Fruit fly (Drosophila melanogaster): ENCODE data around the gene pasha.
A peak's percentile ranks its signal among the peaks of the same experiment; 100 is the strongest.

Gene pasha

DNA sequence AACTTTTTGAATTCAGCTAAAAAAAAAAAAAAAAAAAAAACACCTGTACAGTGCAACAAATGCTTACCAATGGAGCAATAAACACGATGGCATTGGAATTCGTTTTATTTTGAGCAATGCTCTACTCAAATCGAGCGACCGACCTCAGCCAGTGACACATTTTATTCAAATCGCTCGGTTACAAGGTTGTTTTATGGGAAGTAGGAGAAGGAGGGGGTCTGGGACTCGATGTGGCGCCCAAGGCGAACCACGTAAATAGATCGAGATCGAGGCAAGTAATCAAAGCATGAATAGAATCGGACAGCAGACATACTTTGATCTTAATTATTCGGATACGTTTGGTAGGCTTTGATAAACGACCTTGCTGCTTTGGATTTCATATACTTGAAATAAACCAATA is 14.5 kb upstream of the pasha start:
- TF ChIP-seq CG34367 (tag; optimal IDR thresholded peaks at IDR 0.05) (no peak), CG17806 (tag; optimal IDR thresholded peaks at IDR 0.05) (no peak), CG8301 (tag; optimal IDR thresholded peaks at IDR 0.05) (no peak), fd96Ca (GFP tag; IDR thresholded peaks at IDR 0.05) (0 out of 3 replicates have a peak, but pooled peaks have one; percentile 28)

dm6 chr3R:31603655-31604054 is 14.1 kb upstream of the pasha start:
- no peak for TF ChIP-seq CG32121 (GFP tag; IDR thresholded peaks at IDR 0.05)
- no peak for TF ChIP-seq Pif1B (GFP tag; optimal IDR thresholded peaks at IDR 0.05)
- no peak for TF ChIP-seq CG4496 (GFP tag; IDR thresholded peaks at IDR 0.05)
- no peak for TF ChIP-seq CG34367 (tag; optimal IDR thresholded peaks at IDR 0.05)
- TF ChIP-seq CG14655 (GFP tag; optimal IDR thresholded peaks at IDR 0.05), result no peak
- TF ChIP-seq gl (tag; optimal IDR thresholded peaks at IDR 0.05), result no peak
- TF ChIP-seq Ets98B (GFP tag; IDR thresholded peaks at IDR 0.05), result no peak
- no peak for TF ChIP-seq Pif1A (GFP tag; optimal IDR thresholded peaks at IDR 0.05)
- no peak for TF ChIP-seq fd96Ca (GFP tag; IDR thresholded peaks at IDR 0.05)
- no peak for TF ChIP-seq CG12605 (GFP tag; IDR thresholded peaks at IDR 0.05)

dm6 chr3R:31604409-31605116 is 13.2 kb upstream of the pasha start:
- TF ChIP-seq CG14655 (GFP tag; optimal IDR thresholded peaks at IDR 0.05), result no peak
- no peak for TF ChIP-seq CG32121 (GFP tag; IDR thresholded peaks at IDR 0.05)
- no peak for TF ChIP-seq CG4496 (GFP tag; IDR thresholded peaks at IDR 0.05)
- no peak for TF ChIP-seq D1 (tag; optimal IDR thresholded peaks at IDR 0.05)
- no peak for TF ChIP-seq CG9948 (tag; optimal IDR thresholded peaks at IDR 0.05)
- no peak for TF ChIP-seq CG8301 (tag; optimal IDR thresholded peaks at IDR 0.05)
- no peak for TF ChIP-seq fd96Ca (GFP tag; IDR thresholded peaks at IDR 0.05)
- TF ChIP-seq Snoo (tag; optimal IDR thresholded peaks at IDR 0.05), result no peak
- no peak for TF ChIP-seq CG17806 (tag; optimal IDR thresholded peaks at IDR 0.05)
- TF ChIP-seq gl (tag; optimal IDR thresholded peaks at IDR 0.05), result no peak

dm6 chr3R:31605117-31605432 is 12.7 kb upstream of the pasha start:
- TF ChIP-seq CG34367 (tag; optimal IDR thresholded peaks at IDR 0.05), result no peak
- no peak for TF ChIP-seq CG10348 (GFP tag; IDR thresholded peaks at IDR 0.05)
- no peak for TF ChIP-seq CG9948 (tag; optimal IDR thresholded peaks at IDR 0.05)
- TF ChIP-seq CG17806 (tag; optimal IDR thresholded peaks at IDR 0.05), result no peak
- no peak for TF ChIP-seq CG8301 (tag; optimal IDR thresholded peaks at IDR 0.05)
- no peak for TF ChIP-seq CG32121 (GFP tag; IDR thresholded peaks at IDR 0.05)
- TF ChIP-seq fd96Ca (GFP tag; IDR thresholded peaks at IDR 0.05), result no peak
- TF ChIP-seq CG12605 (GFP tag; IDR thresholded peaks at IDR 0.05), result no peak
- no peak for TF ChIP-seq Ets98B (GFP tag; IDR thresholded peaks at IDR 0.05)
- TF ChIP-seq rn (GFP tag; IDR thresholded peaks at IDR 0.05), result no peak
- no peak for TF ChIP-seq CG8159 (tag; optimal IDR thresholded peaks at IDR 0.05)
- TF ChIP-seq D1 (tag; optimal IDR thresholded peaks at IDR 0.05), result no peak
- TF ChIP-seq Snoo (tag; optimal IDR thresholded peaks at IDR 0.05), result no peak
- TF ChIP-seq EcR (GFP tag; optimal IDR thresholded peaks at IDR 0.05), result no peak
- TF ChIP-seq gl (tag; optimal IDR thresholded peaks at IDR 0.05), result no peak
- TF ChIP-seq Pif1A (GFP tag; optimal IDR thresholded peaks at IDR 0.05), result no peak
- TF ChIP-seq CG14655 (GFP tag; optimal IDR thresholded peaks at IDR 0.05), result no peak
- no peak for TF ChIP-seq CG4496 (GFP tag; IDR thresholded peaks at IDR 0.05)
- no peak for TF ChIP-seq CG13204 (GFP tag; optimal IDR thresholded peaks at IDR 0.05)
- no peak for TF ChIP-seq Pif1B (GFP tag; optimal IDR thresholded peaks at IDR 0.05)

DNA sequence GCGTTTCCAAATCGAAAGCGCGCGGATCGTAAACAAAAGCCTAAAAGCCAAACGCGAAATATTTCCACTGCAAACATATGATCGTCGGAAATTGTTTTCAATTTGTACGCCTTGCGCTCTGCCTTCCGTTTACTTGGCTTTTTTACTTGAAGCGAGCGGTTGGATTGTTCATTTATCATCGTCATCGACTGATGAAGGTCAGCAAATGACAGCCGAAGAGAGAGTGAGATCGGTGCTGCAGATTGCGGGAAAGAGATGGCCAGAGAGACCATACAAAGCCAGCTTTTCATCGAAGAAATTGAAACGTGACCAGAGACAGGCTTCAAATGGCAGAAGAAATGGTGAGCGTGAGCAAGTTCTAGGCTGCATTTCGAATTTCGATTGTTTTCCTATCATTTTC is 12.0 kb upstream of the pasha start:
- TF ChIP-seq CG15710 (tag; optimal IDR thresholded peaks at IDR 0.05) (no peak), CG8159 (tag; optimal IDR thresholded peaks at IDR 0.05) (no peak), CG12605 (GFP tag; IDR thresholded peaks at IDR 0.05) (no peak), Snoo (tag; optimal IDR thresholded peaks at IDR 0.05) (no peak), Pif1B (GFP tag; optimal IDR thresholded peaks at IDR 0.05) (no peak), CG4496 (GFP tag; IDR thresholded peaks at IDR 0.05) (no peak)

DNA sequence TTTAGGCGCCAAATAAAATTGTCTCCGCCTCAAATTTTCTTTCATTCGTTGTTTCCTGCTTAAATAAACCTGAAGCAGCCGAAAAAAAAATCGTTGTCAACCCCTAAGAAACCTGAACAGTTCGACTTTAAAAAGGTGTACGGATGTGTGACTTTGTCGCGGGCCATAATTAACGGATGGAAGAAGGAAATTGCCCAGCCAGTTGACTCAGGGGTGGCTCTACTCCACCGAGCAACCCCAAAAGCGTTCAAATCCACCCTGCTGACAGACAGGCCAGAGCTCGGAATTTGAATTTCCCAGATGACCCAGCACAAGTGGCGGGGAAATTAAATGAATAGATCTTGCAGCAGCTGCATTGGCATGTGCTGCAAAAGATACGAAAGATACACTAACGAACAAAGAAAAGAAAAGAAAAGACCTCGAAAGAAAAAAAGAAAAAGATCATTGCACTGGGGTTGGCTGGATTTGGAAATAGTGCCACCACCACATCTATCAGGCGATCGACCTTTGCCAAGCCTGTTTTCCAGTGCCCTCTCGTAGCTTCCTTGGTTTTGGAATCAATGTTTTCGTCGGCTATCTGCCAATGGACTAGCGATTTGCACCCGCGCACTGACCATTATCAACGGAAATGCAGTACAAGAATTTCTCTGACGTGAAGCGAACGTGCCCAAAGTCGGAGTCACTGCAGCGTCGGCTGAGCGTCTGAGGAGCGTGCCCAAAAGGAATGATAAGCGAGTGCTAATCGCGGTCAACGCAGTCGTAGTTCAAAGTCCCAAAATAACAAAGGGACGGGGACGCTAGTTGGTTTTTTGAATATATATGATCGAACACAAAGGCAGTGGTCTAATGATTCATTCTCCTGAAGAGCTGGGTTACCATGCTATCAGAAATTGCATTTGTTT is 11.3 kb upstream of the pasha start:
- TF ChIP-seq EcR (GFP tag; optimal IDR thresholded peaks at IDR 0.05) (peak; percentile 28), Pif1A (GFP tag; optimal IDR thresholded peaks at IDR 0.05) (no peak), CG9948 (tag; optimal IDR thresholded peaks at IDR 0.05) (no peak), CG17806 (tag; optimal IDR thresholded peaks at IDR 0.05) (no peak), CG34367 (tag; optimal IDR thresholded peaks at IDR 0.05) (no peak)
